Fruit fly (Drosophila melanogaster) whole organism, prepupa: ENCODE data around the gene Ugt35E2.

Experiments
- Blimp-1 ChIP-seq: fragments of 200-800 bp; sonication (Bioruptor generic); optimal IDR thresholded peaks from 3 replicates; lab custom pipeline; 2017; ENCODE audit warnings: missing biosample characterization, missing genetic modification characterization, mild to moderate bottlenecking, moderate library complexity, missing genetic modification reagents
- CG10631 ChIP-seq: fragments of 200-800 bp; sonication (Bioruptor generic); optimal IDR thresholded peaks from 2 replicates; lab custom pipeline; 2016; ENCODE audit warnings: missing biosample characterization, missing genetic modification characterization
- CG10669 ChIP-seq: fragments of 200-800 bp; sonication (Bioruptor generic); optimal IDR thresholded peaks from 3 replicates; lab custom pipeline; 2018; ENCODE audit warnings: missing biosample characterization, mild to moderate bottlenecking, missing genetic modification characterization, moderate library complexity
- CG11294 ChIP-seq: fragments of 200-800 bp; sonication (Bioruptor generic); IDR thresholded peaks from 2 replicates; pipeline ENCODE4 v1.3.6; 2022; ENCODE audit warnings: missing biosample characterization, missing genetic modification characterization
- CG15336 ChIP-seq: fragments of 200-800 bp; sonication (Bioruptor generic); IDR thresholded peaks from 2 replicates; pipeline ENCODE4 v1.3.6; 2022; ENCODE audit warnings: missing biosample characterization, missing genetic modification characterization
- CG1621 ChIP-seq: fragments of 200-800 bp; sonication (Bioruptor generic); optimal IDR thresholded peaks from 3 replicates; lab custom pipeline; 2018; ENCODE audit warnings: missing biosample characterization, mild to moderate bottlenecking, missing genetic modification characterization
- CG3032 ChIP-seq: fragments of 200-800 bp; optimal IDR thresholded peaks from 2 replicates; lab custom pipeline; 2019; ENCODE audit warnings: missing biosample characterization, mild to moderate bottlenecking, missing genetic modification characterization, moderate library complexity
- CG31627 ChIP-seq: fragments of 200-800 bp; sonication (Bioruptor generic); optimal IDR thresholded peaks from 3 replicates; lab custom pipeline; 2016; ENCODE audit warnings: missing biosample characterization, missing genetic modification characterization
- CG32006 ChIP-seq: fragments of 200-800 bp; sonication (Bioruptor generic); optimal IDR thresholded peaks from 3 replicates; lab custom pipeline; 2017; ENCODE audit warnings: missing biosample characterization, mild to moderate bottlenecking, missing genetic modification characterization
- CG34406 ChIP-seq: fragments of 200-800 bp; sonication (Bioruptor generic); optimal IDR thresholded peaks from 3 replicates; lab custom pipeline; 2016; ENCODE audit warnings: missing biosample characterization, missing genetic modification characterization
- CG3919 ChIP-seq: fragments of 200-800 bp; sonication (Bioruptor generic); optimal IDR thresholded peaks from 3 replicates; lab custom pipeline; 2016; ENCODE audit warnings: missing biosample characterization, missing genetic modification characterization
- CG6276 ChIP-seq: fragments of 200-800 bp; sonication (Bioruptor generic); optimal IDR thresholded peaks from 2 replicates; lab custom pipeline; 2017; ENCODE audit warnings: missing biosample characterization, mild to moderate bottlenecking, missing genetic modification characterization
- CG6792 ChIP-seq: fragments of 200-800 bp; sonication (Bioruptor generic); optimal IDR thresholded peaks from 3 replicates; lab custom pipeline; 2016; ENCODE audit warnings: missing biosample characterization, missing genetic modification characterization
- CG6808 ChIP-seq: fragments of 200-800 bp; sonication (Bioruptor generic); optimal IDR thresholded peaks from 3 replicates; lab custom pipeline; 2017; ENCODE audit warnings: missing biosample characterization, missing genetic modification characterization, mild to moderate bottlenecking, moderate library complexity, missing genetic modification reagents
- CG6854 ChIP-seq: fragments of 200-800 bp; sonication (Bioruptor generic); optimal IDR thresholded peaks from 2 replicates; lab custom pipeline; 2017; ENCODE audit warnings: missing biosample characterization, mild to moderate bottlenecking, missing genetic modification characterization
- CG8119 ChIP-seq: fragments of 200-800 bp; sonication (Bioruptor generic); IDR thresholded peaks from 3 replicates; pipeline ENCODE4 v1.3.6; 2022; ENCODE audit warnings: missing biosample characterization, missing genetic modification characterization
- CG8319 ChIP-seq: fragments of 200-800 bp; sonication (Bioruptor generic); optimal IDR thresholded peaks from 3 replicates; lab custom pipeline; 2016; ENCODE audit warnings: missing biosample characterization, missing genetic modification characterization
- CG8632 ChIP-seq: fragments of 200-800 bp; sonication (Bioruptor generic); optimal IDR thresholded peaks from 3 replicates; lab custom pipeline; 2016; ENCODE audit warnings: missing biosample characterization, missing genetic modification characterization
- CG9139 ChIP-seq: fragments of 200-800 bp; sonication (Bioruptor generic); optimal IDR thresholded peaks from 3 replicates; lab custom pipeline; 2017; ENCODE audit warnings: missing biosample characterization, mild to moderate bottlenecking, missing genetic modification characterization
- Eip78C ChIP-seq: fragments of 200-800 bp; sonication (Bioruptor generic); peaks from one replicate; lab custom pipeline; 2016; ENCODE audit warnings: missing biosample characterization, missing genetic modification characterization
- Eip93F ChIP-seq: fragments of 200-800 bp; sonication (Bioruptor generic); optimal IDR thresholded peaks from 2 replicates; lab custom pipeline; 2016; ENCODE audit warnings: missing biosample characterization, mild to moderate bottlenecking, missing genetic modification characterization
- Ets21C ChIP-seq: fragments of 200-800 bp; sonication (Bioruptor generic); optimal IDR thresholded peaks from 3 replicates; lab custom pipeline; 2016; ENCODE audit warnings: missing biosample characterization, missing genetic modification characterization
- Ets96B ChIP-seq: fragments of 200-800 bp; optimal IDR thresholded peaks from 2 replicates; lab custom pipeline; 2019; ENCODE audit warnings: missing biosample characterization, mild to moderate bottlenecking, missing genetic modification characterization, moderate library complexity
- Gug ChIP-seq: fragments of 200-800 bp; sonication (Bioruptor generic); IDR thresholded peaks from 2 replicates; pipeline ENCODE4 v1.3.6; 2022; ENCODE audit warnings: missing biosample characterization, missing genetic modification characterization
- Hr38 ChIP-seq: sonication (Bioruptor generic); optimal IDR thresholded peaks from 2 replicates; lab custom pipeline; 2016; ENCODE audit warnings: missing biosample characterization, missing genetic modification characterization
- Hr39 ChIP-seq: fragments of 200-800 bp; sonication (Bioruptor generic); optimal IDR thresholded peaks from 2 replicates; lab custom pipeline; 2016; ENCODE audit warnings: missing biosample characterization, missing genetic modification characterization
- Lpt ChIP-seq: fragments of 200-800 bp; sonication (Bioruptor generic); optimal IDR thresholded peaks from 3 replicates; lab custom pipeline; 2016; ENCODE audit warnings: missing biosample characterization, missing genetic modification characterization
- Met ChIP-seq: fragments of 200-800 bp; sonication (Bioruptor generic); optimal IDR thresholded peaks from 3 replicates; lab custom pipeline; 2016; ENCODE audit warnings: missing biosample characterization, missing genetic modification characterization
- OdsH ChIP-seq: fragments of 200-800 bp; sonication (Bioruptor generic); optimal IDR thresholded peaks from 3 replicates; lab custom pipeline; 2016; ENCODE audit warnings: missing biosample characterization, missing genetic modification characterization
- Smox ChIP-seq: fragments of 200-800 bp; sonication (Bioruptor generic); optimal IDR thresholded peaks from 3 replicates; lab custom pipeline; 2016; ENCODE audit warnings: missing biosample characterization, missing genetic modification characterization
- Sox102F ChIP-seq: fragments of 200-800 bp; sonication (Bioruptor generic); optimal IDR thresholded peaks from 2 replicates; lab custom pipeline; 2016; ENCODE audit warnings: missing biosample characterization, mild to moderate bottlenecking, missing genetic modification characterization
- Sox14 ChIP-seq: fragments of 200-800 bp; sonication (Bioruptor generic); optimal IDR thresholded peaks from 3 replicates; lab custom pipeline; 2016; ENCODE audit warnings: missing biosample characterization, missing genetic modification characterization
- acj6 ChIP-seq: fragments of 200-800 bp; sonication (Bioruptor generic); optimal IDR thresholded peaks from 3 replicates; lab custom pipeline; 2016; ENCODE audit warnings: missing biosample characterization, missing genetic modification characterization
- cyc ChIP-seq: fragments of 200-800 bp; sonication (Bioruptor generic); optimal IDR thresholded peaks from 3 replicates; lab custom pipeline; 2016; ENCODE audit warnings: missing biosample characterization, missing genetic modification characterization
- dsx ChIP-seq: fragments of 200-800 bp; optimal IDR thresholded peaks from 3 replicates; lab custom pipeline; 2019; ENCODE audit warnings: missing biosample characterization, mild to moderate bottlenecking, missing genetic modification characterization, moderate library complexity; ENCODE audit not compliant: poor library complexity, severe bottlenecking
- esn ChIP-seq: fragments of 200-800 bp; sonication (Bioruptor generic); optimal IDR thresholded peaks from 2 replicates; lab custom pipeline; 2016; ENCODE audit warnings: missing biosample characterization, mild to moderate bottlenecking, missing genetic modification characterization, moderate library complexity
- fd59A ChIP-seq: fragments of 200-800 bp; sonication (Bioruptor generic); optimal IDR thresholded peaks from 2 replicates; lab custom pipeline; 2017; ENCODE audit warnings: missing biosample characterization, mild to moderate bottlenecking, missing genetic modification characterization, missing genetic modification reagents
- fd85E ChIP-seq: fragments of 200-800 bp; sonication (Bioruptor generic); optimal IDR thresholded peaks from 3 replicates; lab custom pipeline; 2016; ENCODE audit warnings: missing biosample characterization, missing genetic modification characterization
- fkh ChIP-seq: fragments of 200-800 bp; sonication (Bioruptor generic); optimal IDR thresholded peaks from 3 replicates; lab custom pipeline; 2017; ENCODE audit warnings: missing biosample characterization, mild to moderate bottlenecking, missing genetic modification characterization, moderate library complexity
- salr ChIP-seq, 2 experiments: fragments of 200-800 bp; sonication (Bioruptor generic); optimal IDR thresholded peaks; 3 replicates each; lab custom pipeline; 2016 to 2018; ENCODE audit warnings: missing biosample characterization in 2 of 2, missing genetic modification characterization in 2 of 2, mild to moderate bottlenecking in 1 of 2
- ss ChIP-seq, 2 experiments: fragments of 200-800 bp; sonication (Bioruptor generic); optimal IDR thresholded peaks; 2 replicates in 1 of 2; 3 replicates in 1 of 2; lab custom pipeline; 2017 to 2018; ENCODE audit warnings: mild to moderate bottlenecking in 2 of 2, missing biosample characterization in 2 of 2, missing genetic modification characterization in 2 of 2, moderate library complexity in 1 of 2
- topi ChIP-seq: fragments of 200-800 bp; sonication (Bioruptor generic); optimal IDR thresholded peaks from 3 replicates; lab custom pipeline; 2016; ENCODE audit warnings: missing biosample characterization, missing genetic modification characterization
- vri ChIP-seq: fragments of 200-800 bp; sonication (Bioruptor generic); optimal IDR thresholded peaks from 3 replicates; lab custom pipeline; 2016; ENCODE audit warnings: missing biosample characterization, mild to moderate bottlenecking, missing genetic modification characterization

Ugt35E2 gene

dm6 chr3R:11209801-11210402 is 42.1 kb upstream of the Ugt35E2 start, which contains the start of the genes SdhC and Tctp (continued):
- TF ChIP-seq Sox102F (GFP tag; lab: Kevin White, UChicago) (peak; percentile 42), esn (GFP tag; lab: Kevin White, UChicago) (peak; percentile 68), CG3919 (GFP tag; lab: Kevin White, UChicago) (peak; percentile 59), Hr39 (GFP tag; lab: Kevin White, UChicago) (peak; percentile 12), CG6792 (peak; percentile 30), CG10669 (GFP tag; lab: Kevin White, UChicago) (peak; percentile 0), CG3032 (tag; lab: Kevin White, UChicago) (peak; percentile 23), dsx (peak; percentile 10), Eip78C (GFP tag; lab: Kevin White, UChicago) (peak; percentile 85), CG6854 (GFP tag; lab: Kevin White, UChicago) (peak; percentile 66), Sox14 (GFP tag; lab: Kevin White, UChicago) (peak; percentile 52), Smox (GFP tag; lab: Kevin White, UChicago) (peak; percentile 47), OdsH (GFP tag; lab: Kevin White, UChicago) (peak; percentile 43), cyc (GFP tag; lab: Kevin White, UChicago) (peak; percentile 10), CG8632 (GFP tag; lab: Kevin White, UChicago) (no peak), Ets96B (tag; lab: Kevin White, UChicago) (no peak), acj6 (peak; percentile 24), Gug (GFP tag; lab: Robert Waterston, UW) (no peak), Blimp-1 (GFP tag; lab: Kevin White, UChicago) (no peak)
- TF ChIP-seq, all 60 proteins: peak for 38

dm6 chr3R:11208766-11209331 is 41.1 kb upstream of the Ugt35E2 start:
- TF ChIP-seq CG8632 (GFP tag; lab: Kevin White, UChicago) (no peak), Ets96B (tag; lab: Kevin White, UChicago) (no peak), Hr38 (GFP tag; lab: Kevin White, UChicago) (no peak), CG9139 (GFP tag; lab: Kevin White, UChicago) (peak; percentile 77), fkh (peak; percentile 23), topi (GFP tag; lab: Kevin White, UChicago) (peak; percentile 23), CG6808 (no peak), CG8319 (GFP tag; lab: Kevin White, UChicago) (no peak), vri (GFP tag; lab: Kevin White, UChicago) (peak; percentile 71), Eip78C (GFP tag; lab: Kevin White, UChicago) (peak; percentile 93), ss (GFP tag; optimal IDR thresholded peaks at IDR 0.05; lab: Kevin White, UChicago) (peak in 1 of 2 experiments; percentile 58)
- TF ChIP-seq, all 60 proteins: peak for 6

dm6 chr3R:11200885-11201421 is 33.2 kb upstream of the Ugt35E2 start:
- peak; percentile 44 for TF ChIP-seq Sox14 (GFP tag; lab: Kevin White, UChicago)
- TF ChIP-seq CG6276 (GFP tag; lab: Kevin White, UChicago): peak; percentile 42
- TF ChIP-seq Eip93F (GFP tag; lab: Kevin White, UChicago): peak; percentile 74
- peak; percentile 50 for TF ChIP-seq dsx
- peak; percentile 71 for TF ChIP-seq CG32006
- peak; percentile 77 for TF ChIP-seq esn (GFP tag; lab: Kevin White, UChicago)
- TF ChIP-seq fd59A (GFP tag; lab: Kevin White, UChicago): no peak
- TF ChIP-seq Gug (GFP tag; lab: Robert Waterston, UW): 0 out of 2 replicates have a peak, but pooled peaks have one; percentile 34
- peak in 1 of 2 experiments; percentile 41 for TF ChIP-seq salr (GFP tag; optimal IDR thresholded peaks at IDR 0.05; lab: Kevin White, UChicago)
- TF ChIP-seq CG15336 (GFP tag; lab: Robert Waterston, UW): peak; percentile 66
- peak; percentile 79 for TF ChIP-seq Eip78C (GFP tag; lab: Kevin White, UChicago)
- peak; percentile 62 for TF ChIP-seq CG10631
- peak; percentile 68 for TF ChIP-seq Met
- peak; percentile 67; the same call in 2 of the 3 replicates for TF ChIP-seq CG8119 (GFP tag; lab: Robert Waterston, UW)
- TF ChIP-seq CG34406 (GFP tag; lab: Kevin White, UChicago): peak; percentile 66
- no peak for TF ChIP-seq CG11294 (GFP tag; lab: Robert Waterston, UW)
- peak; percentile 47 for TF ChIP-seq CG6792
- TF ChIP-seq Smox (GFP tag; lab: Kevin White, UChicago): peak; percentile 65
- TF ChIP-seq ss (GFP tag; optimal IDR thresholded peaks at IDR 0.05; lab: Kevin White, UChicago): peak; percentile 23 to 62
- TF ChIP-seq CG1621 (tag; lab: Kevin White, UChicago): no peak
- no peak for TF ChIP-seq Lpt (GFP tag; lab: Kevin White, UChicago)
- TF ChIP-seq Ets96B (tag; lab: Kevin White, UChicago): peak; percentile 55
- TF ChIP-seq Ets21C: no peak
- TF ChIP-seq CG10669 (GFP tag; lab: Kevin White, UChicago): peak; percentile 28
- TF ChIP-seq CG31627 (GFP tag; lab: Kevin White, UChicago): peak; percentile 56
- no peak for TF ChIP-seq fd85E (GFP tag; lab: Kevin White, UChicago)
- peak; percentile 58 for TF ChIP-seq CG3919 (GFP tag; lab: Kevin White, UChicago)
- TF ChIP-seq Blimp-1 (GFP tag; lab: Kevin White, UChicago): no peak
